Fruit fly (Drosophila melanogaster): ENCODE data around the gene CG34305.

dm6 chr3R:4252943-4253342 lies 10.0 kb upstream of the CG34305 start, which contains the start of gene CG14644:
- TF ChIP-seq CG7045 (GFP tag; optimal IDR thresholded peaks at IDR 0.05) (no peak), CG14711 (tag; optimal IDR thresholded peaks at IDR 0.05) (no peak), cnc (optimal IDR thresholded peaks at IDR 0.05) (no peak)

Data from whole organism, adult.